Fruit fly (Drosophila melanogaster) whole organism, prepupa: Measurements from ENCODE around the gene CG16852.

ENCODE experiments used
- Blimp-1 ChIP-seq: fragments of 200-800 bp; sonication (Bioruptor generic); optimal IDR thresholded peaks from 3 replicates; lab custom pipeline; 2017; ENCODE audit warnings: missing biosample characterization, missing genetic modification characterization, mild to moderate bottlenecking, moderate library complexity, missing genetic modification reagents
- CG10631 ChIP-seq: fragments of 200-800 bp; sonication (Bioruptor generic); optimal IDR thresholded peaks from 2 replicates; lab custom pipeline; 2016; ENCODE audit warnings: missing biosample characterization, missing genetic modification characterization
- CG10669 ChIP-seq: fragments of 200-800 bp; sonication (Bioruptor generic); optimal IDR thresholded peaks from 3 replicates; lab custom pipeline; 2018; ENCODE audit warnings: missing biosample characterization, mild to moderate bottlenecking, missing genetic modification characterization, moderate library complexity
- CG11294 ChIP-seq: fragments of 200-800 bp; sonication (Bioruptor generic); IDR thresholded peaks from 2 replicates; pipeline ENCODE4 v1.3.6; 2022; ENCODE audit warnings: missing biosample characterization, missing genetic modification characterization
- CG11762 ChIP-seq: fragments of 200-800 bp; sonication (Bioruptor generic); optimal IDR thresholded peaks from 3 replicates; lab custom pipeline; 2016; ENCODE audit warnings: missing biosample characterization, missing genetic modification characterization; ENCODE audit not compliant: insufficient read depth
- CG11902 ChIP-seq: fragments of 200-800 bp; sonication (Bioruptor generic); optimal IDR thresholded peaks from 3 replicates; lab custom pipeline; 2016; ENCODE audit warnings: missing biosample characterization, missing genetic modification characterization
- CG15336 ChIP-seq: fragments of 200-800 bp; sonication (Bioruptor generic); IDR thresholded peaks from 2 replicates; pipeline ENCODE4 v1.3.6; 2022; ENCODE audit warnings: missing biosample characterization, missing genetic modification characterization
- CG16779 ChIP-seq: fragments of 200-800 bp; sonication (Bioruptor generic); optimal IDR thresholded peaks from 3 replicates; lab custom pipeline; 2017; ENCODE audit warnings: missing biosample characterization, mild to moderate bottlenecking, missing genetic modification characterization
- CG3032 ChIP-seq: fragments of 200-800 bp; optimal IDR thresholded peaks from 2 replicates; lab custom pipeline; 2019; ENCODE audit warnings: missing biosample characterization, mild to moderate bottlenecking, missing genetic modification characterization, moderate library complexity
- CG32006 ChIP-seq: fragments of 200-800 bp; sonication (Bioruptor generic); optimal IDR thresholded peaks from 3 replicates; lab custom pipeline; 2017; ENCODE audit warnings: missing biosample characterization, mild to moderate bottlenecking, missing genetic modification characterization
- CG34406 ChIP-seq: fragments of 200-800 bp; sonication (Bioruptor generic); optimal IDR thresholded peaks from 3 replicates; lab custom pipeline; 2016; ENCODE audit warnings: missing biosample characterization, missing genetic modification characterization
- CG3919 ChIP-seq: fragments of 200-800 bp; sonication (Bioruptor generic); optimal IDR thresholded peaks from 3 replicates; lab custom pipeline; 2016; ENCODE audit warnings: missing biosample characterization, missing genetic modification characterization
- CG4318 ChIP-seq: fragments of 200-800 bp; sonication (Bioruptor generic); optimal IDR thresholded peaks from 3 replicates; lab custom pipeline; 2017; ENCODE audit warnings: missing biosample characterization, mild to moderate bottlenecking, missing genetic modification characterization
- CG6163 ChIP-seq: fragments of 200-800 bp; sonication (Bioruptor generic); IDR thresholded peaks from 3 replicates; pipeline ENCODE4 v1.3.6; 2022; ENCODE audit warnings: missing biosample characterization, missing genetic modification characterization
- CG6276 ChIP-seq: fragments of 200-800 bp; sonication (Bioruptor generic); optimal IDR thresholded peaks from 2 replicates; lab custom pipeline; 2017; ENCODE audit warnings: missing biosample characterization, mild to moderate bottlenecking, missing genetic modification characterization
- CG6792 ChIP-seq: fragments of 200-800 bp; sonication (Bioruptor generic); optimal IDR thresholded peaks from 3 replicates; lab custom pipeline; 2016; ENCODE audit warnings: missing biosample characterization, missing genetic modification characterization
- CG6854 ChIP-seq: fragments of 200-800 bp; sonication (Bioruptor generic); optimal IDR thresholded peaks from 2 replicates; lab custom pipeline; 2017; ENCODE audit warnings: missing biosample characterization, mild to moderate bottlenecking, missing genetic modification characterization
- CG7368 ChIP-seq: fragments of 200-800 bp; sonication (Bioruptor generic); optimal IDR thresholded peaks from 3 replicates; lab custom pipeline; 2016; ENCODE audit warnings: missing biosample characterization, missing genetic modification characterization
- CG8119 ChIP-seq: fragments of 200-800 bp; sonication (Bioruptor generic); IDR thresholded peaks from 3 replicates; pipeline ENCODE4 v1.3.6; 2022; ENCODE audit warnings: missing biosample characterization, missing genetic modification characterization
- CG8319 ChIP-seq: fragments of 200-800 bp; sonication (Bioruptor generic); optimal IDR thresholded peaks from 3 replicates; lab custom pipeline; 2016; ENCODE audit warnings: missing biosample characterization, missing genetic modification characterization
- CG8632 ChIP-seq: fragments of 200-800 bp; sonication (Bioruptor generic); optimal IDR thresholded peaks from 3 replicates; lab custom pipeline; 2016; ENCODE audit warnings: missing biosample characterization, missing genetic modification characterization
- CG9139 ChIP-seq: fragments of 200-800 bp; sonication (Bioruptor generic); optimal IDR thresholded peaks from 3 replicates; lab custom pipeline; 2017; ENCODE audit warnings: missing biosample characterization, mild to moderate bottlenecking, missing genetic modification characterization
- Eip75B ChIP-seq: fragments of 200-800 bp; sonication (Bioruptor generic); optimal IDR thresholded peaks from 3 replicates; lab custom pipeline; 2016; ENCODE audit warnings: missing biosample characterization, missing genetic modification characterization
- Eip78C ChIP-seq: fragments of 200-800 bp; sonication (Bioruptor generic); peaks from one replicate; lab custom pipeline; 2016; ENCODE audit warnings: missing biosample characterization, missing genetic modification characterization
- Eip93F ChIP-seq: fragments of 200-800 bp; sonication (Bioruptor generic); optimal IDR thresholded peaks from 2 replicates; lab custom pipeline; 2016; ENCODE audit warnings: missing biosample characterization, mild to moderate bottlenecking, missing genetic modification characterization
- Ets21C ChIP-seq: fragments of 200-800 bp; sonication (Bioruptor generic); optimal IDR thresholded peaks from 3 replicates; lab custom pipeline; 2016; ENCODE audit warnings: missing biosample characterization, missing genetic modification characterization
- Ets96B ChIP-seq: fragments of 200-800 bp; optimal IDR thresholded peaks from 2 replicates; lab custom pipeline; 2019; ENCODE audit warnings: missing biosample characterization, mild to moderate bottlenecking, missing genetic modification characterization, moderate library complexity
- Gug ChIP-seq: fragments of 200-800 bp; sonication (Bioruptor generic); IDR thresholded peaks from 2 replicates; pipeline ENCODE4 v1.3.6; 2022; ENCODE audit warnings: missing biosample characterization, missing genetic modification characterization
- Hr38 ChIP-seq: sonication (Bioruptor generic); optimal IDR thresholded peaks from 2 replicates; lab custom pipeline; 2016; ENCODE audit warnings: missing biosample characterization, missing genetic modification characterization
- Hr39 ChIP-seq: fragments of 200-800 bp; sonication (Bioruptor generic); optimal IDR thresholded peaks from 2 replicates; lab custom pipeline; 2016; ENCODE audit warnings: missing biosample characterization, missing genetic modification characterization
- Hr4 ChIP-seq: fragments of 200-800 bp; sonication (Bioruptor generic); optimal IDR thresholded peaks from 3 replicates; lab custom pipeline; 2016; ENCODE audit warnings: missing biosample characterization, missing genetic modification characterization
- Lpt ChIP-seq: fragments of 200-800 bp; sonication (Bioruptor generic); optimal IDR thresholded peaks from 3 replicates; lab custom pipeline; 2016; ENCODE audit warnings: missing biosample characterization, missing genetic modification characterization
- Met ChIP-seq: fragments of 200-800 bp; sonication (Bioruptor generic); optimal IDR thresholded peaks from 3 replicates; lab custom pipeline; 2016; ENCODE audit warnings: missing biosample characterization, missing genetic modification characterization
- OdsH ChIP-seq: fragments of 200-800 bp; sonication (Bioruptor generic); optimal IDR thresholded peaks from 3 replicates; lab custom pipeline; 2016; ENCODE audit warnings: missing biosample characterization, missing genetic modification characterization
- Smox ChIP-seq: fragments of 200-800 bp; sonication (Bioruptor generic); optimal IDR thresholded peaks from 3 replicates; lab custom pipeline; 2016; ENCODE audit warnings: missing biosample characterization, missing genetic modification characterization
- Sox102F ChIP-seq: fragments of 200-800 bp; sonication (Bioruptor generic); optimal IDR thresholded peaks from 2 replicates; lab custom pipeline; 2016; ENCODE audit warnings: missing biosample characterization, mild to moderate bottlenecking, missing genetic modification characterization
- Sox15 ChIP-seq: fragments of 200-800 bp; sonication (Bioruptor generic); optimal IDR thresholded peaks from 3 replicates; lab custom pipeline; 2016; ENCODE audit warnings: missing biosample characterization, missing genetic modification characterization
- achi ChIP-seq: fragments of 200-800 bp; sonication (Bioruptor generic); optimal IDR thresholded peaks from 3 replicates; lab custom pipeline; 2016; ENCODE audit warnings: missing biosample characterization, missing genetic modification characterization
- acj6 ChIP-seq: fragments of 200-800 bp; sonication (Bioruptor generic); optimal IDR thresholded peaks from 3 replicates; lab custom pipeline; 2016; ENCODE audit warnings: missing biosample characterization, missing genetic modification characterization
- dsx ChIP-seq: fragments of 200-800 bp; optimal IDR thresholded peaks from 3 replicates; lab custom pipeline; 2019; ENCODE audit warnings: missing biosample characterization, mild to moderate bottlenecking, missing genetic modification characterization, moderate library complexity; ENCODE audit not compliant: poor library complexity, severe bottlenecking
- esn ChIP-seq: fragments of 200-800 bp; sonication (Bioruptor generic); optimal IDR thresholded peaks from 2 replicates; lab custom pipeline; 2016; ENCODE audit warnings: missing biosample characterization, mild to moderate bottlenecking, missing genetic modification characterization, moderate library complexity
- fd59A ChIP-seq: fragments of 200-800 bp; sonication (Bioruptor generic); optimal IDR thresholded peaks from 2 replicates; lab custom pipeline; 2017; ENCODE audit warnings: missing biosample characterization, mild to moderate bottlenecking, missing genetic modification characterization, missing genetic modification reagents
- fd85E ChIP-seq: fragments of 200-800 bp; sonication (Bioruptor generic); optimal IDR thresholded peaks from 3 replicates; lab custom pipeline; 2016; ENCODE audit warnings: missing biosample characterization, missing genetic modification characterization
- lz ChIP-seq: fragments of 200-800 bp; sonication (Bioruptor generic); optimal IDR thresholded peaks from 3 replicates; lab custom pipeline; 2016; ENCODE audit warnings: missing biosample characterization, missing genetic modification characterization
- net ChIP-seq: fragments of 200-800 bp; sonication (Bioruptor generic); optimal IDR thresholded peaks from 3 replicates; lab custom pipeline; 2016; ENCODE audit warnings: missing biosample characterization, missing genetic modification characterization
- pdm3 ChIP-seq: fragments of 200-800 bp; sonication (Bioruptor generic); optimal IDR thresholded peaks from 3 replicates; lab custom pipeline; 2016; ENCODE audit warnings: missing biosample characterization, missing genetic modification characterization
- spab ChIP-seq: fragments of 200-800 bp; sonication (Bioruptor generic); optimal IDR thresholded peaks from 2 replicates; lab custom pipeline; 2017; ENCODE audit warnings: missing biosample characterization, mild to moderate bottlenecking, missing genetic modification characterization, missing genetic modification reagents
- ss ChIP-seq, 2 experiments: fragments of 200-800 bp; sonication (Bioruptor generic); optimal IDR thresholded peaks; 2 replicates in 1 of 2; 3 replicates in 1 of 2; lab custom pipeline; 2017 to 2018; ENCODE audit warnings: mild to moderate bottlenecking in 2 of 2, missing biosample characterization in 2 of 2, missing genetic modification characterization in 2 of 2, moderate library complexity in 1 of 2
- svp ChIP-seq: fragments of 200-800 bp; sonication (Bioruptor generic); peaks from one replicate; lab custom pipeline; 2016; ENCODE audit warnings: missing biosample characterization, missing genetic modification characterization
- topi ChIP-seq: fragments of 200-800 bp; sonication (Bioruptor generic); optimal IDR thresholded peaks from 3 replicates; lab custom pipeline; 2016; ENCODE audit warnings: missing biosample characterization, missing genetic modification characterization
- vri ChIP-seq: fragments of 200-800 bp; sonication (Bioruptor generic); optimal IDR thresholded peaks from 3 replicates; lab custom pipeline; 2016; ENCODE audit warnings: missing biosample characterization, mild to moderate bottlenecking, missing genetic modification characterization

CG16852 gene

DNA sequence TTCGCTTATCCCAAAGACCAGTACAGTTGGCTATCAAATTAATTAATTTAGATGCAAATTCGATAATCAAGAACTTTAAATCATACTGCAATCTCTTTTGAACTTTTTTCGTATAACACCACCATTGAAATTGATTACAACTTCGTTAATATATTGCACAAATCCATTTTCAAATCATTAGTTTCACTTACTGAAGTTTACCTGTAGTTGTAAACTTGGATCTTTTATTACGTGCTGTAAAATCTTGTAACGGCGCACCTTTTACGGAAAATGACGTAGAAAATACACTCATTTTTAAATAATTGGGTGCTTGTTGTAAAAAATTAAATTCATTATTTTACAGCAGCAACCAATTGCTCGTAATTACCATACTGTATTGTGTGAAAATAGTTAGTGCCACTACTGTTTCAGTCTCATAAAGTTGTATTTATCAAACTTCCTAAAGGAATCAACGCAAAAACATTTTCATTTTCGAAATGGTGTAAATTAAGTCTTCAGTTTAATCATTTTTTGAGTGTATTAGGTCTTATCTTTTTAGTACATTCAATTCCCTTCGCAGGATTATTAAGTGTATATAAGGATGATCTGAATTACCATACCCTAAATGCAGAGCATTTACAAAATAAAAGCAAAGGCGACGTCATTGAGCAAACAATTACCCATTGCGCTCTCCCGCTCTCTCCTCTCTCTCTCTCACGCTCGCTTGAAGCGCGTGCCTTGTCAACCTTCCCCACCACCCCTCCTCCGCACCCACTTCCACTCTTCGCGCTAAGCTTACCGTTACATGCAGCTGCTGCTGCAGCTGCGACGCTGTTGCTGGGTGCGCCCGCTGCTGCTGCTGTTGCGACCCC, 28.1 kb upstream of the CG16852 start:
- TF ChIP-seq CG8632 (GFP tag; lab: Kevin White, UChicago) (peak; percentile 25), dsx (GFP tag; lab: Kevin White, UChicago) (no peak), CG3032 (tag; lab: Kevin White, UChicago) (peak; percentile 2), Smox (GFP tag; lab: Kevin White, UChicago) (peak; percentile 39), OdsH (peak; percentile 44), CG8319 (GFP tag; lab: Kevin White, UChicago) (peak; percentile 10), CG16779 (no peak), CG8119 (no peak; the same call in 1 of the 3 replicates), CG11762 (no peak), Hr38 (no peak), Eip78C (GFP tag; lab: Kevin White, UChicago) (peak; percentile 78), vri (no peak), CG7368 (GFP tag; lab: Kevin White, UChicago) (peak; percentile 7), CG6276 (GFP tag; lab: Kevin White, UChicago) (no peak), Lpt (GFP tag; lab: Kevin White, UChicago) (no peak), lz (no peak), CG6792 (GFP tag; lab: Kevin White, UChicago) (no peak), fd59A (GFP tag; lab: Kevin White, UChicago) (no peak), esn (GFP tag; lab: Kevin White, UChicago) (peak; percentile 28), Sox15 (GFP tag; lab: Kevin White, UChicago) (peak; percentile 5), Ets21C (peak; percentile 10), CG10669 (GFP tag; lab: Kevin White, UChicago) (no peak), acj6 (peak; percentile 2), Ets96B (tag; lab: Kevin White, UChicago) (no peak), svp (GFP tag; lab: Kevin White, UChicago) (peak; percentile 19), CG11902 (peak; percentile 8), Blimp-1 (GFP tag; lab: Kevin White, UChicago) (no peak), CG34406 (GFP tag; lab: Kevin White, UChicago) (peak; percentile 2), Hr39 (GFP tag; lab: Kevin White, UChicago) (peak; percentile 21), CG32006 (GFP tag; lab: Kevin White, UChicago) (peak; percentile 66), topi (peak; percentile 45), Hr4 (GFP tag; lab: Kevin White, UChicago) (peak; percentile 68), net (GFP tag; lab: Kevin White, UChicago) (no peak), Met (peak; percentile 33), CG11294 (GFP tag; lab: Robert Waterston, UW) (peak; percentile 5; the same call in 1 of the 2 replicates), Eip75B (no peak), spab (GFP tag; lab: Kevin White, UChicago) (no peak), CG4318 (GFP tag; lab: Kevin White, UChicago) (no peak), pdm3 (GFP tag; lab: Kevin White, UChicago) (peak; percentile 46), CG10631 (GFP tag; lab: Kevin White, UChicago) (peak; percentile 17), fd85E (GFP tag; lab: Kevin White, UChicago) (no peak), ss (GFP tag; optimal IDR thresholded peaks at IDR 0.05; lab: Kevin White, UChicago) (peak in 1 of 2 experiments; percentile 2), CG6163 (peak; percentile 75), Eip93F (no peak), CG9139 (GFP tag; lab: Kevin White, UChicago) (no peak), CG3919 (GFP tag; lab: Kevin White, UChicago) (peak; percentile 18), CG15336 (GFP tag; lab: Robert Waterston, UW) (peak; percentile 36), Gug (GFP tag; lab: Robert Waterston, UW) (peak; percentile 24), CG6854 (GFP tag; lab: Kevin White, UChicago) (no peak), Sox102F (no peak), achi (GFP tag; lab: Kevin White, UChicago) (peak; percentile 26)
